Fruit fly (Drosophila melanogaster) whole organism, pupa: ENCODE results near the gene Gclc.

Experiments used
- CG17806 ChIP-seq: fragments of 200-800 bp; sonication (Bioruptor generic); optimal IDR thresholded peaks from 2 replicates; lab custom pipeline; 2018; ENCODE audit warnings: missing biosample characterization, mild to moderate bottlenecking, missing genetic modification characterization, moderate library complexity
- CG8159 ChIP-seq: fragments of 200-800 bp; sonication (Bioruptor generic); optimal IDR thresholded peaks from 3 replicates; lab custom pipeline; 2018; ENCODE audit warnings: missing biosample characterization, mild to moderate bottlenecking, missing genetic modification characterization, moderate library complexity
- gl ChIP-seq: fragments of 200-800 bp; sonication (Bioruptor generic); optimal IDR thresholded peaks from 2 replicates; lab custom pipeline; 2018; ENCODE audit warnings: missing biosample characterization, mild to moderate bottlenecking, missing genetic modification characterization

DNA sequence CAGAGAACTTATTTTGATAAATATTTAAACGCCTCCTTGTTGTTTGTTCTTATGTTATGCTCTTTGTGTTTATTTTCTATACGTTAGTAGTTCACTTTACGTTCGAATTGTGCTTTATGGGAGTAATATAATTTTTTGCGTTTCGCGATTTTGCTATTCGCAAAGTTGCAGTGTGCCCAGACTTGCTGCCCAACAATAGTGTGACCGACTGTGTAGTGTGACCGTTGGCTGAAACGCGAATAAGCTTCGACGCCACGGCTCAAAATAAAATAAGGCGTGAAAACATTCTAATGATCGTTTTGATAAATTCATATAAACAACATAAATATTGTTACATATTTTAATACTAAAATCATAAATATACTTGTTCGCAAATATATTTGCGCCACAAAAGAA, 26.1 kb upstream of the Gclc start, which contains the start of gene Smox:
- TF ChIP-seq CG17806 (tag; lab: Kevin White, UChicago), result no peak
- TF ChIP-seq CG8159 (tag; lab: Kevin White, UChicago), result no peak
- no peak for TF ChIP-seq gl
